Worm (Caenorhabditis elegans) whole organism, L2 larva: ENCODE results near the gene Y37E11AM.2.

Experiments used
- C34F6.9 ChIP-seq: fragments of 150-350 bp; optimal IDR thresholded peaks from 2 replicates; lab custom pipeline; 2014; ENCODE audit warnings: missing biosample characterization, missing genetic modification characterization
- F13H6.1 ChIP-seq: sonication (generic microtip); optimal IDR thresholded peaks from 2 replicates; lab custom pipeline; 2016; ENCODE audit warnings: missing genetic modification characterization, missing compliant biosample characterization
- R02D3.7 ChIP-seq: fragments of 150-350 bp; optimal IDR thresholded peaks from 2 replicates; lab custom pipeline; 2014; ENCODE audit warnings: missing biosample characterization, missing genetic modification characterization
- ZK546.5 ChIP-seq: sonication (generic microtip); optimal IDR thresholded peaks from 2 replicates; lab custom pipeline; 2017; ENCODE audit warnings: missing biosample characterization, missing genetic modification characterization
- aly-2 ChIP-seq: fragments of 150-350 bp; optimal IDR thresholded peaks from 2 replicates; lab custom pipeline; 2014; ENCODE audit warnings: missing biosample characterization, missing genetic modification characterization
- ama-1 ChIP-seq: fragments of 150-350 bp; optimal IDR thresholded peaks from 2 replicates; lab custom pipeline; 2018; ENCODE audit warnings: inconsistent platforms
- blmp-1 ChIP-seq: sonication (generic microtip); optimal IDR thresholded peaks from 2 replicates; lab custom pipeline; 2017; ENCODE audit warnings: missing genetic modification characterization, mild to moderate bottlenecking, missing compliant biosample characterization, antibody characterized with exemption, moderate library complexity; ENCODE audit not compliant: insufficient read depth
- crh-2 ChIP-seq: sonication (generic microtip); optimal IDR thresholded peaks from 2 replicates; lab custom pipeline; 2017; ENCODE audit warnings: missing biosample characterization, missing genetic modification characterization
- elt-1 ChIP-seq: fragments of 150-350 bp; optimal IDR thresholded peaks from 2 replicates; lab custom pipeline; 2014; ENCODE audit warnings: missing biosample characterization, missing genetic modification characterization
- gmeb-1 ChIP-seq: fragments of 150-350 bp; optimal IDR thresholded peaks from 2 replicates; lab custom pipeline; 2014; ENCODE audit warnings: missing biosample characterization, missing genetic modification characterization
- lin-11 ChIP-seq: fragments of 150-350 bp; sonication (generic microtip); optimal IDR thresholded peaks from 2 replicates; lab custom pipeline; 2014; ENCODE audit warnings: missing biosample characterization, missing genetic modification characterization, inconsistent platforms, mixed read lengths
- lin-13 ChIP-seq: fragments of 150-350 bp; optimal IDR thresholded peaks from 2 replicates; lab custom pipeline; 2014; ENCODE audit warnings: missing biosample characterization, missing genetic modification reagents, missing genetic modification characterization
- lin-39 ChIP-seq: fragments of 150-350 bp; optimal IDR thresholded peaks from 2 replicates; lab custom pipeline; 2014; ENCODE audit warnings: missing biosample characterization, missing genetic modification reagents, missing genetic modification characterization
- lsy-2 ChIP-seq, 2 experiments: fragments of 150-350 bp in 1 of 2; sonication (generic microtip) in 1 of 2; optimal IDR thresholded peaks; 2 replicates each; lab custom pipeline; 2014 to 2017; ENCODE audit warnings: missing biosample characterization in 2 of 2, missing genetic modification characterization in 2 of 2
- mab-5 ChIP-seq: fragments of 150-350 bp; optimal IDR thresholded peaks from 2 replicates; lab custom pipeline; 2014; ENCODE audit warnings: missing biosample characterization, missing genetic modification characterization
- mbf-1 ChIP-seq: sonication (generic microtip); optimal IDR thresholded peaks from 2 replicates; lab custom pipeline; 2017; ENCODE audit warnings: missing biosample characterization, missing genetic modification characterization
- mdl-1 ChIP-seq, 2 experiments: fragments of 150-350 bp in 1 of 2; sonication (generic microtip) in 1 of 2; optimal IDR thresholded peaks; 2 replicates each; lab custom pipeline; 2017; ENCODE audit warnings: missing biosample characterization in 2 of 2, missing genetic modification characterization in 2 of 2
- nhr-10 ChIP-seq: sonication (generic microtip); optimal IDR thresholded peaks from 2 replicates; lab custom pipeline; 2017; ENCODE audit warnings: missing biosample characterization, missing genetic modification characterization
- nhr-11 ChIP-seq: fragments of 150-350 bp; optimal IDR thresholded peaks from 2 replicates; lab custom pipeline; 2014; ENCODE audit warnings: missing biosample characterization, missing genetic modification characterization
- nhr-129 ChIP-seq: fragments of 150-350 bp; optimal IDR thresholded peaks from 2 replicates; lab custom pipeline; 2014; ENCODE audit warnings: missing biosample characterization, missing genetic modification characterization
- nhr-23 ChIP-seq: fragments of 150-350 bp; optimal IDR thresholded peaks from 2 replicates; lab custom pipeline; 2014; ENCODE audit warnings: missing biosample characterization, missing genetic modification reagents, missing genetic modification characterization
- nhr-25 ChIP-seq: fragments of 150-350 bp; sonication (generic microtip); optimal IDR thresholded peaks from 3 replicates; lab custom pipeline; 2014; ENCODE audit warnings: missing biosample characterization, missing genetic modification characterization
- nhr-6 ChIP-seq: fragments of 150-350 bp; optimal IDR thresholded peaks from 2 replicates; lab custom pipeline; 2014; ENCODE audit warnings: missing biosample characterization, missing genetic modification characterization
- nhr-77 ChIP-seq: fragments of 150-350 bp; optimal IDR thresholded peaks from 2 replicates; lab custom pipeline; 2014; ENCODE audit warnings: missing biosample characterization, missing genetic modification characterization
- sem-4 ChIP-seq: fragments of 150-350 bp; optimal IDR thresholded peaks from 2 replicates; lab custom pipeline; 2014; ENCODE audit warnings: missing biosample characterization, missing genetic modification reagents, missing genetic modification characterization
- skn-1 ChIP-seq: sonication (generic microtip); optimal IDR thresholded peaks from 2 replicates; lab custom pipeline; 2017; ENCODE audit warnings: missing biosample characterization, missing genetic modification characterization
- sma-3 ChIP-seq: sonication (generic microtip); optimal IDR thresholded peaks from 2 replicates; lab custom pipeline; 2016; ENCODE audit warnings: missing genetic modification reagents, missing genetic modification characterization, missing compliant biosample characterization
- snpc-4 ChIP-seq: fragments of 150-350 bp; optimal IDR thresholded peaks from 2 replicates; lab custom pipeline; 2014; ENCODE audit warnings: missing biosample characterization, missing genetic modification characterization
- unc-39 ChIP-seq: fragments of 150-350 bp; optimal IDR thresholded peaks from 2 replicates; lab custom pipeline; 2014; ENCODE audit warnings: missing biosample characterization, missing genetic modification characterization
- unc-55 ChIP-seq: fragments of 150-350 bp; sonication (generic microtip); optimal IDR thresholded peaks from 3 replicates; lab custom pipeline; 2014; ENCODE audit warnings: missing biosample characterization, missing genetic modification reagents, missing genetic modification characterization
- unc-62 ChIP-seq: fragments of 150-350 bp; optimal IDR thresholded peaks from 2 replicates; lab custom pipeline; 2014; ENCODE audit warnings: missing biosample characterization, missing genetic modification reagents, missing genetic modification characterization
- ztf-1 ChIP-seq: fragments of 200-800 bp; sonication (Bioruptor generic); conservative IDR thresholded peaks from 2 replicates; pipeline ENCODE4 v1.3.6; 2022; ENCODE audit warnings: missing genetic modification characterization, missing compliant biosample characterization
- ztf-11 ChIP-seq: sonication (generic microtip); optimal IDR thresholded peaks from 2 replicates; lab custom pipeline; 2017; ENCODE audit warnings: missing biosample characterization, missing genetic modification characterization
- ztf-4 ChIP-seq: fragments of 150-350 bp; optimal IDR thresholded peaks from 2 replicates; lab custom pipeline; 2014; ENCODE audit warnings: missing biosample characterization, missing genetic modification characterization

The Y37E11AM.2 gene

DNA sequence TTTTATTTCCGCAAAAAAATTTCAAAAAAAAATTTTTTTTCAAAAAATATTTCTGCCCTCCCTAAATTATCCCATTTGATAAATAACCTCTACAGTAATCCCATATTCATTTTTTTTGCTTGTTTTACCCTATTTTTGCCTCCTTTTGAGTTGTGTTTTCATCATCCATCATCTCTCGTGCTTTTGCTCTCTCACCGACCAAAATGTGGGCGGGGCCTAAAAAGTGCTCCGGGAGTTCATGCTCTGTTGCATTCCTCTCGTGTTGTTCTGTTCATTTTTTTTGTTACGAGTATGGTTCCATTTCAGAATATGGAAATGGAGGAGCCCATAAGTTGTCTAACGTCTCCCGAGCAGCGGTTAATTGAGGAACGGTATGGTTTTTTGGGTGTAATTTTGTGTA is 16.1 kb downstream of the Y37E11AM.2 start, which contains the start of gene Y37E11AL.1:
Gene Y37E11AL.1 (plus strand): TSS at position 301 of the 400 bp plus-strand sequence.
- no peak for TF ChIP-seq nhr-23
- no peak for TF ChIP-seq unc-55 (GFP tag; lab: Kevin White, UChicago)
- no peak for TF ChIP-seq unc-62
- no peak for TF ChIP-seq ama-1

DNA sequence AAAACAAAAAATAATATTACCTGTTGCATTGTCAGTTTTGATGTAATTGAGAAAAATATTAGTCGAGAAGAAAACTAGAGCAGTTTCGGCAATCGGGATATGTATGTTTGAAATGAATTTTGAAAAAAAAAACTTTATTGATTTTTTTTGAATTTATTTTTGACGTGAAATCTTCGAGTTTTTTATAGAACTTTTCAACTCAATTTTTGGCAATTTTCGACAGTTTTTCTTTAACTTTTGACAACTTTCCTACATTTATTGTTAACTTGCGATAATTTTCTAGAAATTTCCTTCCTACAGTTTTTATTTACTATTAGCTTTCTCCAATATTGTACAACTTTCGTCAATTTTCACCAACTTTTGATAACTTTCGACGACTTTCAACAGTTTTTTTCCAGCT is 23.4 kb downstream of the Y37E11AM.2 start, which contains the start of gene Y37E11AL.12:
Gene Y37E11AL.12 (minus strand): TSS at position 101 of the 400 bp plus-strand sequence.
- no peak for TF ChIP-seq nhr-129 (tag; lab: Kevin White, UChicago)
- no peak for TF ChIP-seq mbf-1 (tag; lab: Kevin White, UChicago)
- TF ChIP-seq unc-39 (tag; lab: Kevin White, UChicago), result no peak
- TF ChIP-seq, all 48 proteins: peak for 0

DNA sequence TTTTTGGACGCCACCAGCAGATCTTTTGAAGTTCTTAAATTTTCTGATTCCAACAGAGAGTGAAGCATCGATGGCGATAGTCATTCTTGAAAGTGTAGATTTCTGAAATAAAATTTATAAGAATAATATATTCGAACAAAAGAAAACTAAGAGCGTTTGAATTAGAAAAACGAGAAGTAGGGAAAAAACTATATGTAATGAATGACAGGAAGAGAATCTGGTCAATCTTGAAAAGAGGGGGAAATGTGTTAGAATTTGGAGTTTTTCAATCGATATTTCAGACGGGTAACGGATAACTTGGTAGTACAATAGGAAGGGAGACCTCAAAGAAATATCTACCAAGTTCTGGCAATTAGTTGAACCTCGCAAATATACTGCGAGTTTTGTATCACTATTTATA is 24.7 kb downstream of the Y37E11AM.2 start, which contains the start of gene Y37E11AL.9:
Gene Y37E11AL.9 (minus strand): TSS at position 101 of the 400 bp plus-strand sequence.
- no peak for TF ChIP-seq crh-2 (tag; lab: Kevin White, UChicago)
- TF ChIP-seq ztf-11 (tag; lab: Kevin White, UChicago), result no peak
- TF ChIP-seq lsy-2 (tag; optimal IDR thresholded peaks at IDR 0.05; lab: Kevin White, UChicago), result no peak
- no peak for TF ChIP-seq R02D3.7 (tag; lab: Kevin White, UChicago)
- TF ChIP-seq mdl-1 (tag; optimal IDR thresholded peaks at IDR 0.05; lab: Kevin White, UChicago), result no peak
- TF ChIP-seq sma-3 (GFP tag; lab: Kevin White, UChicago), result no peak
- no peak for TF ChIP-seq nhr-23
- no peak for TF ChIP-seq ztf-4 (tag; lab: Kevin White, UChicago)
- no peak for TF ChIP-seq snpc-4 (tag; lab: Kevin White, UChicago)
- TF ChIP-seq C34F6.9, result no peak
- no peak for TF ChIP-seq ama-1
- no peak for TF ChIP-seq aly-2 (tag; lab: Kevin White, UChicago)
- no peak for TF ChIP-seq lin-13
- no peak for TF ChIP-seq lin-39 (tag; lab: Kevin White, UChicago)
- TF ChIP-seq nhr-77, result no peak
- TF ChIP-seq nhr-6, result no peak
- no peak for TF ChIP-seq sem-4 (tag; lab: Kevin White, UChicago)
- no peak for TF ChIP-seq nhr-10
- no peak for TF ChIP-seq blmp-1 (tag; lab: Kevin White, UChicago)

DNA sequence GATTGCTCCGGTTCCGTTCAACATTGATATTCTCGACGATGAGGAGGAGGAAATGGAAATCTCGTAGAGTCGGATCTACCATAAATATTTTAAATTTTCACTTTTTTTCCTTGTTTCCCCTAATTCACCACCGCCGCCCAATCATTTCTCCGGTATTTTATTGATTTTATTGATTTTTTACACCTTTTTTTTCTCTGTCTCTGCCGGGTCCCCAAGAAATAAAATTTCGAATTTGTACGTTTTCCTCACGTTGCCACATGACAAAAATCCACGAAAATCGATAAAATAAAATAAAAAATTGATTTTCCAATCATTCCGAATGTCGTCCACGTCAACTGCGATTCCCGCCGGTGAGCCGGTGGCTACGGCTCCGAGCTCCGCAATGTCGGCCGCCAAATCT is 27.1 kb downstream of the Y37E11AM.2 start, which contains the start of gene Y37E11AL.2:
Gene Y37E11AL.2 (plus strand): TSS at position 301 of the 400 bp plus-strand sequence.
- TF ChIP-seq crh-2 (tag; lab: Kevin White, UChicago) (no peak), blmp-1 (tag; lab: Kevin White, UChicago) (no peak), nhr-77 (no peak), elt-1 (no peak), unc-39 (tag; lab: Kevin White, UChicago) (no peak), lin-13 (no peak), lin-39 (tag; lab: Kevin White, UChicago) (no peak), ztf-4 (tag; lab: Kevin White, UChicago) (no peak), unc-62 (no peak), sem-4 (tag; lab: Kevin White, UChicago) (no peak), ztf-1 (GFP tag; lab: Robert Waterston, UW) (no peak), mdl-1 (tag; optimal IDR thresholded peaks at IDR 0.05; lab: Kevin White, UChicago) (no peak), nhr-6 (no peak), F13H6.1 (tag; lab: Kevin White, UChicago) (no peak), mbf-1 (tag; lab: Kevin White, UChicago) (no peak), ZK546.5 (tag; lab: Kevin White, UChicago) (no peak), nhr-11 (tag; lab: Kevin White, UChicago) (no peak), nhr-23 (no peak), mab-5 (tag; lab: Kevin White, UChicago) (no peak)

- TF ChIP-seq sma-3 (GFP tag; lab: Kevin White, UChicago), result peak; percentile 54
- TF ChIP-seq nhr-25 (tag; lab: Kevin White, UChicago), result peak; percentile 14
- peak; percentile 50 for TF ChIP-seq lin-13
- TF ChIP-seq ztf-1 (GFP tag; lab: Robert Waterston, UW), result no peak
- no peak for TF ChIP-seq nhr-10
- TF ChIP-seq nhr-129 (tag; lab: Kevin White, UChicago), result peak; percentile 33
- peak; percentile 74 for TF ChIP-seq unc-55 (GFP tag; lab: Kevin White, UChicago)
- no peak for TF ChIP-seq ztf-11 (tag; lab: Kevin White, UChicago)
- peak; percentile 52 for TF ChIP-seq crh-2 (tag; lab: Kevin White, UChicago)
- peak; percentile 1 for TF ChIP-seq F13H6.1 (tag; lab: Kevin White, UChicago)
- TF ChIP-seq skn-1 (tag; lab: Kevin White, UChicago), result no peak
- no peak for TF ChIP-seq blmp-1 (tag; lab: Kevin White, UChicago)
- peak; percentile 61 to 77 for TF ChIP-seq lsy-2 (tag; optimal IDR thresholded peaks at IDR 0.05; lab: Kevin White, UChicago)
- TF ChIP-seq gmeb-1 (tag; lab: Kevin White, UChicago), result peak; percentile 93
- TF ChIP-seq C34F6.9, result peak; percentile 73
- peak; percentile 43 for TF ChIP-seq lin-11
Measured at ce11 chrIV:3694638-3695037, 30.6 kb downstream of the Y37E11AM.2 start, which contains the start of the genes taf-6.2 and Y37E11AL.3. taf-6.2 (minus strand) TSS chrIV:3694733. Y37E11AL.3 (plus strand) TSS chrIV:3694935.
